Fruit fly (Drosophila melanogaster): Measurements from ENCODE around the gene pes.

Gene pes

DNA sequence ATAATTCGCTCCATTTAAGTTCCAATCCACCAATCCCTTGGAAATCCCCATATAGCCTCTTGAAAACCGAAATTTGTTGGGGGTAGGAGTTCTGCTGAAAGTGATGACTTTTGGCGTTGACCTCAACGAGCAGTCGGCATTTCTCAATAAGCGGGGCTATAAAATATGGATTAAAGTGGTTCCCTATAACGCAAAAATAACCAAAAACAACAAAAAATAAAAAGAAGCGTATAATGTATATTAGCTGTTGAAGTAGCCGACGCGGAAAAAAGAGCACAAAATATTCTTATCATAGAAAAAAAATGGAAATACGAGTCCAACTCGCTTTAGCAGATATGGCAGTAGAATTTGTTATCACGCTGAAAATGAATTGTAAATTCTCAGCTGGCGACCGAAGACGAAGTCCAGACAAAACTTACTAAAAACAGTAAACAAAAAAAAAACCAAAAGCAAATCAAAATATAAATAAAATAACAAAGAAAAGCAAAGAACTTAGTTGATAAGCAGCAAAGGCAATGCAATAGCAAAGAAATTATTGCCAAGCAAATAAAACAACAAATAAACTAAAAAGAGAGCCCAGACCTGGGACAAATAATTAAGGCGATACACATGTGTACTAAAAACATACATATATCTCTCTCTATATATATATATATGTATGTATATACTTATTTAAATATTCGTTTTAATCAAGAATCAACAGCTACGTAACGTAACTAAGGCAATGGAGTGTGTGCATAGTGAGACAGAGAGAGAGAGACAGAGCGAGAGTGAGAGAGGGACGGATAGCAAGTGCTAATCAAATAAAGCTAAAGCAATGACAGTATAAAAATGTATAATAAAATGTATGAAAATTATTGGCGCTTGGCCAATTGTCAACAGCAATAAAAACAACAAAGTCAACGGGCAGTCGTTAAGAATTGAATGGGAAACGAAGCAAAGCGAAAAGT, 33.1 kb downstream of the pes start (continued):
- TF ChIP-seq pdm3 (GFP tag; optimal IDR thresholded peaks at IDR 0.05) (no peak), Eip75B (GFP tag; optimal IDR thresholded peaks at IDR 0.05) (no peak), Hr39 (GFP tag; optimal IDR thresholded peaks at IDR 0.05) (no peak), CG6163 (GFP tag; IDR thresholded peaks at IDR 0.05) (peak; percentile 58; the same call in 2 of the 3 replicates), CG31627 (GFP tag; optimal IDR thresholded peaks at IDR 0.05) (no peak), CG11762 (GFP tag; optimal IDR thresholded peaks at IDR 0.05; ENCODE audit: insufficient read depth) (peak; percentile 19), achi (GFP tag; optimal IDR thresholded peaks at IDR 0.05) (peak; percentile 8), CG6808 (GFP tag; optimal IDR thresholded peaks at IDR 0.05) (peak; percentile 69), CG16779 (tag; optimal IDR thresholded peaks at IDR 0.05) (peak; percentile 75), CG3032 (tag; optimal IDR thresholded peaks at IDR 0.05) (peak; percentile 15)

DNA sequence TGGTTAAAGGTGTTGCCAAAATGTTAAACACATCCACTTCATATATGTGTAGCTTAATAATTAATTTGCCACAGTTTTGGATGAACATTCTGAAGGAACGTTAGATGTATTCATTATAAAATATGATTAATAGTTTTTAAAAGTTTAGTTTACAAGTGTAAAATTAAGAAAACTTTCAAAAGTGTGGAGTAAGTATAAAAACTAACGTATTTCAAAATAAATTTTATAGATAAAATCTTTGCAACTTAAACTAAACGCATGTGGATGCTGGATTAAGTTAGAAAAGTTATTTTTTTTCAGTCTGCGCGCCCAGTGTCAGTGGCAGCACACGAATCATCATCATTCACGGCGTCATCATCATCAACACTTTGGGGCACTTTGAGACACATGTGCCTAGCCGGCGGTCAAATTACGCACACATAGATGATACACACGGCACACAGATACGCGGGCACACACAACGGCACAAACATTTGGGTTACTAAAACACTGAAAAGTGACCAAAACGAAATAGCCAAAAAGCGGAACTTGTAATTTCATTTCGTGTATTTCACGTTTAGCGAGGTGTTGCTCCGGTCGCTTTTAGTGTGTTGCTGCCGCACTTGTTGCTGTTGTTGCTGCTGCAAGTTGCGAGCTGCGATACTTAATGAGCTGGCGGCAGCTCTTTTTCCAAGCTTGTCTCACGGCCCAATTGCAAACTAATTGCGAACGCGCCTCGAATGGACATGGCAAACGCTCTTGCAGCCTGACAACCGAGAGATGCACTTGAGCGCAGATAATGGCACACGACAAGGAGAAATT, 36.7 kb downstream of the pes start:
- TF ChIP-seq Eip78C (GFP tag) = peak; percentile 70
- TF ChIP-seq CG8119 (GFP tag; IDR thresholded peaks at IDR 0.05) = peak; percentile 65; the same call in 2 of the 3 replicates
- no peak for TF ChIP-seq achi (GFP tag; optimal IDR thresholded peaks at IDR 0.05)
- peak in 1 of 2 experiments; percentile 49 for TF ChIP-seq salr (GFP tag; optimal IDR thresholded peaks at IDR 0.05)
- TF ChIP-seq fkh (GFP tag; optimal IDR thresholded peaks at IDR 0.05) = no peak
- TF ChIP-seq CG6163 (GFP tag; IDR thresholded peaks at IDR 0.05) = peak; percentile 32; the same call in 1 of the 3 replicates
- no peak for TF ChIP-seq CG3032 (tag; optimal IDR thresholded peaks at IDR 0.05)
- peak; percentile 13 for TF ChIP-seq acj6 (GFP tag; optimal IDR thresholded peaks at IDR 0.05)
- TF ChIP-seq CG16779 (tag; optimal IDR thresholded peaks at IDR 0.05) = no peak
- TF ChIP-seq Lpt (GFP tag; optimal IDR thresholded peaks at IDR 0.05) = peak; percentile 48
- peak; percentile 81 for TF ChIP-seq CG32006 (GFP tag; optimal IDR thresholded peaks at IDR 0.05)
- TF ChIP-seq Met (GFP tag; optimal IDR thresholded peaks at IDR 0.05) = peak; percentile 8
- peak; percentile 48; the same call in 2 of the 3 replicates for TF ChIP-seq eg (GFP tag; IDR thresholded peaks at IDR 0.05)
- peak; percentile 63 for TF ChIP-seq CG4318 (GFP tag; optimal IDR thresholded peaks at IDR 0.05)
- TF ChIP-seq Hr4 (GFP tag; optimal IDR thresholded peaks at IDR 0.05) = peak; percentile 74
- TF ChIP-seq CG15336 (GFP tag; IDR thresholded peaks at IDR 0.05) = peak; percentile 60
- TF ChIP-seq CG9139 (GFP tag; optimal IDR thresholded peaks at IDR 0.05) = no peak
- no peak for TF ChIP-seq Smox (GFP tag; optimal IDR thresholded peaks at IDR 0.05)
- TF ChIP-seq CG6854 (GFP tag; optimal IDR thresholded peaks at IDR 0.05) = no peak
- peak; percentile 30 for TF ChIP-seq CG6276 (GFP tag; optimal IDR thresholded peaks at IDR 0.05)

DNA sequence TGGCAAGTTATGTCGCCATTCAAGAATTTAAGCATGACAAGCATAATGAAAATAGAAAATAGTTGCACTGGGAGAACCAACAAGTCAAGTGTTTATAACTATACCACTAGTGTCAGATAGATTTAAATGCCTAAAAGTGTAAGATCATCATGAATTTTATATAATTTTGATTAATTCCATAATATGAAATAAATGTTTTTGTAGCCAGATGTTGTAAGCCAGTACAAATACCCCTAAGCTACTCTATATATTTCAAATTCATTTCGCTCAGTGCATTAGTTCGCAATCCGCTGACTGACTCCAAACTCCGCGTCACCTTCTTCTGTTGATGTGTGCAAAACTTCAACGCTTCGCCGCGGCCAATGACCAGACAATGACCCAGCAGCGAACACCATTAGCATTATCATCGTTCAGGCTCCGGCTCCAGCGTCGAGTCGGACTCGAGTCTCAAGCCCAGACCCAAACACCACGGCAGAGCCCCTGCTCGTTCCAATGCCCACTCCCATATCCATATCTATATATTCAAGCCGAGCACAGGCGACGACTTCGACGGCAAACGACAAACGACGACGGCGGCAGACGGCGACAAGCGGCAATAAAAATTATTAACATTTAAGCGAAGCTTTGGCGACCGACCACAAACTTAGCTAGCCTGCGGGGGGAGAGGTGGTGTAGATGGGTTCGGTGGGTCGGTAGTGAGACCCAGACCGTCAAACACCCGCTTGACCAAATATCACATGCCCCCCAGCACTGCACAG, 37.5 kb downstream of the pes start:
- no peak for TF ChIP-seq Hr39 (GFP tag; optimal IDR thresholded peaks at IDR 0.05)
- TF ChIP-seq OdsH (GFP tag; optimal IDR thresholded peaks at IDR 0.05) = peak; percentile 34
- TF ChIP-seq fd85E (GFP tag; optimal IDR thresholded peaks at IDR 0.05) = no peak
- no peak for TF ChIP-seq CG11902 (GFP tag; optimal IDR thresholded peaks at IDR 0.05)
- peak; percentile 42 for TF ChIP-seq CG6276 (GFP tag; optimal IDR thresholded peaks at IDR 0.05)
- no peak for TF ChIP-seq CG34406 (GFP tag; optimal IDR thresholded peaks at IDR 0.05)
- peak in 1 of 2 experiments; percentile 25 for TF ChIP-seq salr (GFP tag; optimal IDR thresholded peaks at IDR 0.05)
- peak; percentile 26 for TF ChIP-seq CG4318 (GFP tag; optimal IDR thresholded peaks at IDR 0.05)
- peak; percentile 48 for TF ChIP-seq CG10631 (GFP tag; optimal IDR thresholded peaks at IDR 0.05)
- peak; percentile 76 for TF ChIP-seq CG15336 (GFP tag; IDR thresholded peaks at IDR 0.05)
- no peak for TF ChIP-seq spab (GFP tag; optimal IDR thresholded peaks at IDR 0.05)
- TF ChIP-seq CG6854 (GFP tag; optimal IDR thresholded peaks at IDR 0.05) = no peak
- no peak for TF ChIP-seq dsx (GFP tag; optimal IDR thresholded peaks at IDR 0.05; ENCODE audit: poor library complexity, severe bottlenecking)
- TF ChIP-seq Sox15 (GFP tag; optimal IDR thresholded peaks at IDR 0.05) = no peak
- peak; percentile 41; the same call in 1 of the 2 replicates for TF ChIP-seq CG11294 (GFP tag; IDR thresholded peaks at IDR 0.05)
- TF ChIP-seq eg (GFP tag; IDR thresholded peaks at IDR 0.05) = peak; percentile 72
- peak; percentile 8 for TF ChIP-seq net (GFP tag; optimal IDR thresholded peaks at IDR 0.05)
- TF ChIP-seq Eip75B (GFP tag; optimal IDR thresholded peaks at IDR 0.05) = peak; percentile 18
- peak; percentile 60 for TF ChIP-seq CG8119 (GFP tag; IDR thresholded peaks at IDR 0.05)
- TF ChIP-seq CG3032 (tag; optimal IDR thresholded peaks at IDR 0.05) = no peak
- TF ChIP-seq achi (GFP tag; optimal IDR thresholded peaks at IDR 0.05) = peak; percentile 27
- TF ChIP-seq CG31627 (GFP tag; optimal IDR thresholded peaks at IDR 0.05) = no peak
- no peak for TF ChIP-seq CG7368 (GFP tag; optimal IDR thresholded peaks at IDR 0.05)
- no peak for TF ChIP-seq Blimp-1 (GFP tag; optimal IDR thresholded peaks at IDR 0.05)
- peak; percentile 6 for TF ChIP-seq esn (GFP tag; optimal IDR thresholded peaks at IDR 0.05)
- no peak for TF ChIP-seq topi (GFP tag; optimal IDR thresholded peaks at IDR 0.05)

All from whole organism, prepupa.